Fruit fly (Drosophila melanogaster): Measurements from ENCODE around the gene nis.

The nis gene

dm6 chr2L:1611122-1611521, 24.2 kb upstream of the nis start, which contains the start of the genes Rab3GAP1 and CG14352 (continued):
- TF ChIP-seq CG17612 (GFP tag; IDR thresholded peaks at IDR 0.05) (peak; percentile 46; the same call in 1 of the 2 replicates), Meics (GFP tag; optimal IDR thresholded peaks at IDR 0.05) (peak; percentile 80), slou (GFP tag; optimal IDR thresholded peaks at IDR 0.05) (peak; percentile 68), NC2α (GFP tag; optimal IDR thresholded peaks at IDR 0.05) (peak; percentile 39), jumu (GFP tag; optimal IDR thresholded peaks at IDR 0.05) (peak; percentile 89), CG17385 (GFP tag; optimal IDR thresholded peaks at IDR 0.05) (peak; percentile 74), Oaz (GFP tag; IDR thresholded peaks at IDR 0.05) (peak; percentile 78), CG13775 (GFP tag; optimal IDR thresholded peaks at IDR 0.05) (peak; percentile 89), TFAM (GFP tag; optimal IDR thresholded peaks at IDR 0.05) (no peak), ash1 (GFP tag; optimal IDR thresholded peaks at IDR 0.05) (no peak), Ada2b (GFP tag; IDR thresholded peaks at IDR 0.05) (peak; percentile 83), Xrp1 (GFP tag; IDR thresholded peaks at IDR 0.05) (peak; percentile 84), nerfin-2 (GFP tag; IDR thresholded peaks at IDR 0.05; ENCODE audit: partially characterized antibody) (no peak), Poxn (GFP tag; IDR thresholded peaks at IDR 0.05) (0 out of 2 replicates have a peak, but pooled peaks have one; percentile 31), CG14441 (GFP tag; IDR thresholded peaks at IDR 0.05) (peak; percentile 82), fru (optimal IDR thresholded peaks at IDR 0.05) (no peak), NK7.1 (GFP tag; optimal IDR thresholded peaks at IDR 0.05) (peak; percentile 57), CG6654 (GFP tag; optimal IDR thresholded peaks at IDR 0.05) (peak; percentile 64), Jarid2 (GFP tag; optimal IDR thresholded peaks at IDR 0.05) (peak; percentile 5), Ets65A (GFP tag) (peak; percentile 99), CG2889 (GFP tag; IDR thresholded peaks at IDR 0.05) (peak; percentile 69), CG12104 (GFP tag; optimal IDR thresholded peaks at IDR 0.05) (peak; percentile 80), fd3F (GFP tag; optimal IDR thresholded peaks at IDR 0.05) (peak; percentile 77), CG9437 (GFP tag; optimal IDR thresholded peaks at IDR 0.05) (peak; percentile 69), D19A (tag; optimal IDR thresholded peaks at IDR 0.05) (no peak), tna (GFP tag; IDR thresholded peaks at IDR 0.05; ENCODE audit: partially characterized antibody) (no peak), repo (GFP tag; optimal IDR thresholded peaks at IDR 0.05) (peak; percentile 75), jigr1 (GFP tag; IDR thresholded peaks at IDR 0.05) (peak; percentile 62; the same call in 2 of the 3 replicates), CG12942 (GFP tag; optimal IDR thresholded peaks at IDR 0.05) (peak; percentile 85), CG11723 (GFP tag; optimal IDR thresholded peaks at IDR 0.05) (peak; percentile 72), CG9609 (GFP tag; optimal IDR thresholded peaks at IDR 0.05) (peak; percentile 90), ERR (GFP tag; optimal IDR thresholded peaks at IDR 0.05) (peak; percentile 81), MESR4 (GFP tag; optimal IDR thresholded peaks at IDR 0.05) (no peak), mld (GFP tag; IDR thresholded peaks at IDR 0.05; ENCODE audit: partially characterized antibody) (no peak), CG11695 (GFP tag; IDR thresholded peaks at IDR 0.05) (no peak), Fer2 (tag; optimal IDR thresholded peaks at IDR 0.05) (peak; percentile 82), CG3726 (GFP tag; IDR thresholded peaks at IDR 0.05) (peak; percentile 61; the same call in 1 of the 3 replicates), GATAe (GFP tag; conservative IDR thresholded peaks at IDR 0.05) (no peak; the same call in 1 of the 2 replicates), CG30020 (tag; optimal IDR thresholded peaks at IDR 0.05) (no peak), CTCF (GFP tag; optimal IDR thresholded peaks at IDR 0.05) (no peak), bcd (GFP tag; optimal IDR thresholded peaks at IDR 0.05) (peak; percentile 82), unc-4 (GFP tag; IDR thresholded peaks at IDR 0.05; ENCODE audit: partially characterized antibody) (peak; percentile 55; the same call in 1 of the 2 replicates), CG7786 (GFP tag; optimal IDR thresholded peaks at IDR 0.05) (peak; percentile 86), ewg (GFP tag; optimal IDR thresholded peaks at IDR 0.05) (peak; percentile 71), phol (tag; optimal IDR thresholded peaks at IDR 0.05) (peak; percentile 95), crp (GFP tag; optimal IDR thresholded peaks at IDR 0.05) (peak; percentile 89 to 98), CG12155 (GFP tag; optimal IDR thresholded peaks at IDR 0.05) (peak; percentile 88), CG11504 (tag; optimal IDR thresholded peaks at IDR 0.05) (peak; percentile 86), ftz-f1 (GFP tag; optimal IDR thresholded peaks at IDR 0.05) (no peak), bsh (GFP tag; optimal IDR thresholded peaks at IDR 0.05) (peak in 1 of 2 experiments; percentile 82), CG9932 (GFP tag; IDR thresholded peaks at IDR 0.05) (peak; percentile 92)
